Worm (Caenorhabditis elegans): Measurements from ENCODE around the gene unc-43.

ce11 chrIV:10366018-10366417 is 16.0 kb upstream of the unc-43 start, which contains the start of gene sir-2.1:
- TF ChIP-seq pqm-1 (tag; optimal IDR thresholded peaks at IDR 0.05) (no peak), nhr-20 (tag; optimal IDR thresholded peaks at IDR 0.05) (peak; percentile 49), jun-1 (tag; optimal IDR thresholded peaks at IDR 0.05) (peak; percentile 10), sox-4 (tag; optimal IDR thresholded peaks at IDR 0.05) (no peak), ets-5 (GFP tag; IDR thresholded peaks at IDR 0.05) (no peak), rnt-1 (tag; optimal IDR thresholded peaks at IDR 0.05) (peak; percentile 48), nhr-76 (tag; optimal IDR thresholded peaks at IDR 0.05) (no peak), sup-37 (GFP tag; optimal IDR thresholded peaks at IDR 0.05) (no peak), nhr-11 (tag; optimal IDR thresholded peaks at IDR 0.05) (no peak), nhr-77 (tag; optimal IDR thresholded peaks at IDR 0.05) (no peak), aly-2 (tag; optimal IDR thresholded peaks at IDR 0.05) (no peak)
